Fruit fly (Drosophila melanogaster): ENCODE results near the gene Smg6.

dm6 chr3R:25051441-25052097 is 18.3 kb upstream of the Smg6 start:
- TF ChIP-seq h (optimal IDR thresholded peaks at IDR 0.05) (no peak), Myc (optimal IDR thresholded peaks at IDR 0.05) (no peak), psq (optimal IDR thresholded peaks at IDR 0.05) (no peak), Sin3A (optimal IDR thresholded peaks at IDR 0.05) (no peak)
